Fruit fly (Drosophila melanogaster) Kc167 (cell line): Measurements from ENCODE around the gene CG14826.

ENCODE experiments used
- Myc ChIP-seq: fragments of >200 bp; optimal IDR thresholded peaks from 2 replicates; lab custom pipeline; 2017; ENCODE audit warnings: missing external identifiers
- Sin3A ChIP-seq: fragments of >200 bp; optimal IDR thresholded peaks from 2 replicates; lab custom pipeline; 2018; ENCODE audit warnings: missing external identifiers
- h ChIP-seq: fragments of >200 bp; optimal IDR thresholded peaks from 3 replicates; lab custom pipeline; 2018; ENCODE audit warnings: missing external identifiers
- insv ChIP-seq: fragments of >200 bp; optimal IDR thresholded peaks from 3 replicates; lab custom pipeline; 2018; ENCODE audit warnings: missing external identifiers
- psq ChIP-seq: fragments of >200 bp; optimal IDR thresholded peaks from 2 replicates; lab custom pipeline; 2017; ENCODE audit warnings: missing external identifiers
- ttk ChIP-seq: sonication (Bioruptor generic); optimal IDR thresholded peaks from 2 replicates; lab custom pipeline; 2017; ENCODE audit warnings: missing external identifiers

- TF ChIP-seq psq (lab: Kevin White, UChicago): no peak
- TF ChIP-seq h (lab: Kevin White, UChicago): no peak
- TF ChIP-seq Myc: no peak
- TF ChIP-seq ttk (lab: Kevin White, UChicago): no peak
- TF ChIP-seq insv: no peak
- no peak for TF ChIP-seq Sin3A (lab: Kevin White, UChicago)
Observed at dm6 chr3L:7241217-7241859, 7.0 kb downstream of the CG14826 start, which contains the start of the genes RpL18 and Neos.
